Fruit fly (Drosophila melanogaster): ENCODE measurements around the gene Cp15.

DNA sequence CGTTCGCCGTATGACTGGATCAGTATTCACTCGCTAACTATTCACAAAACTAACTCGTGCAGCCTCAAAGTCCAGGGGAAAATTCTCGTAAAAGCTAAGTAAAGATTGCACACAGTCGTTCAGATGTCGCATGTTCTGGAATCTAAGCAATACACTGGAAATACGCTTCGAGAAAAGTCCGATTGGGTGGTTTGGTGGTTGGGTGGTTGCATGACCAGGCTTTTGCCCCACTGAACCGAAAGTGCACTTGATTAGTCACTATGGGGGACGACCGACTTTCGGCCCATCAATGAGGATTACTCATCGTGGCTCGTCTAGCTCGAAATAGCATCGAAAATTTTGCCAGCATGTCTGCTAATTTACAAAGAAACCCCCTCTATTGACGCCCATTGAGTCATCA is 47.9 kb upstream of the Cp15 start:
- no peak for TF ChIP-seq svp (GFP tag)
- no peak for TF ChIP-seq Eip75B (GFP tag; optimal IDR thresholded peaks at IDR 0.05)
- TF ChIP-seq Gug (GFP tag; IDR thresholded peaks at IDR 0.05) = no peak
- no peak for TF ChIP-seq CG31627 (GFP tag; optimal IDR thresholded peaks at IDR 0.05)
- TF ChIP-seq CG7368 (GFP tag; optimal IDR thresholded peaks at IDR 0.05) = no peak
- TF ChIP-seq dac (GFP tag; optimal IDR thresholded peaks at IDR 0.05) = no peak
- TF ChIP-seq Eip93F (GFP tag; optimal IDR thresholded peaks at IDR 0.05) = no peak
- no peak for TF ChIP-seq CG6276 (GFP tag; optimal IDR thresholded peaks at IDR 0.05)
- TF ChIP-seq eg (GFP tag; IDR thresholded peaks at IDR 0.05) = no peak
- TF ChIP-seq fkh (GFP tag; optimal IDR thresholded peaks at IDR 0.05) = no peak
- no peak for TF ChIP-seq CG11762 (GFP tag; optimal IDR thresholded peaks at IDR 0.05; ENCODE audit: insufficient read depth)
- no peak for TF ChIP-seq esn (GFP tag; optimal IDR thresholded peaks at IDR 0.05)
- TF ChIP-seq CG6854 (GFP tag; optimal IDR thresholded peaks at IDR 0.05) = no peak
